Worm (Caenorhabditis elegans): Measurements from ENCODE around the gene fbxa-215.
A peak's percentile ranks its signal among the peaks of the same experiment; 100 is the strongest.

Gene fbxa-215

DNA sequence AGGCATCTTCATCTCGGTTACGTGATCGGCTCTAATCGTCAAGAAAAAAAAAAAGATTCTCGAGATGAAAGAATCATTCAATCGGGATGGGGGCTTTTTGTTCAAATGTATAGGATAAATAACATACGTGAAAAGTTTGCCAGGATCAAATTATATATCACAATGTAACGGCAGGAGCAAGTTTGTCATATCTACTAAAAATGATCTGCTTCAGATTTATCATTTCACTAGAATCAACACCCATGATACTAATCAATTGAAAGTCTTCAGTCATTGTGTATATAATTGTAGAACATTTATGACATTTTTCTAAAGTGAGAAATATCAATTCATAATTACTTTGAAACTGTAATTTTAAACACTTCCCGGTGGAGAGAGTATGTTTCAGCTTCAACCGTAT is 30.2 kb upstream of the fbxa-215 start:
- peak; percentile 3 for TF ChIP-seq nfya-1 (tag; optimal IDR thresholded peaks at IDR 0.05; ENCODE audit: insufficient read depth)
- TF ChIP-seq nhr-77 (tag; optimal IDR thresholded peaks at IDR 0.05) = no peak

DNA sequence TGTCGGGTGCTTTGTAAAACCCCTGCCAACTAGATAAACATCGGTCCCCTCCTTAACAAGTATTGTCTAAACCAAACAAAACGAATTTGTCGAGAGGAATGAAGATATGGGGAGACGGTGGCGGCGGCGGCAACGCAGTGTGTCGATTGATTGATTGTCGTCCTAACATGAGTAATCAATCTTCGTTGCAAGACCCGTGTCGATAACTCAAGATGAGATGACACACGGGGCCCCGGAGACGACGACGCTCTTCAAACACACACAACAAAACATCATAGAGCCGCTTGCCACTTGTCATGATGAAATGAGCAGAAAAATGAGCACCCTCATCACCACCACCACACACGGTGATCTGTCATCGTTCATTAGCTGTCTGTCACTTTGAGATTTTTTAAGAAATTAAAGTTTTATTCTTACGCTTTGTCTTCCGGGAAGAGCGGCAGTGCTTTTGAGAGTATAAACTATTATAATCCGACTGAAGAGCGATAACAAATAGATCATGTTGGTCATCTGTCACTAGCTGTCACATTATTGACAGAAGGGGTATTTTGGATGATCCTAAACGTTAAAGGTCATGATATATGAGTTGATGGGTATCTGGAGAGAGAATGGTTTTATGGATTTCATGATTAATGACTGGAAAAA is 29.1 kb upstream of the fbxa-215 start:
- TF ChIP-seq nfya-1 (tag; optimal IDR thresholded peaks at IDR 0.05; ENCODE audit: insufficient read depth) = peak; percentile 35
- TF ChIP-seq ceh-82 (tag; optimal IDR thresholded peaks at IDR 0.05) = no peak
- peak; percentile 99 for TF ChIP-seq lin-39 (tag; optimal IDR thresholded peaks at IDR 0.05)
- peak; percentile 1 for TF ChIP-seq snpc-4 (tag; optimal IDR thresholded peaks at IDR 0.05)
- TF ChIP-seq hmg-11 (tag; optimal IDR thresholded peaks at IDR 0.05) = peak; percentile 12
- TF ChIP-seq unc-62 (GFP tag; optimal IDR thresholded peaks at IDR 0.05) = peak; percentile 98
- TF ChIP-seq nhr-23 (tag; optimal IDR thresholded peaks at IDR 0.05) = no peak
- TF ChIP-seq elt-1 (tag; optimal IDR thresholded peaks at IDR 0.05) = peak; percentile 28
- peak; percentile 42 for TF ChIP-seq ceh-28 (tag; optimal IDR thresholded peaks at IDR 0.05)
- no peak for TF ChIP-seq nhr-43 (tag; optimal IDR thresholded peaks at IDR 0.05; ENCODE audit: poor library complexity, severe bottlenecking)
- no peak for TF ChIP-seq nhr-77 (tag; optimal IDR thresholded peaks at IDR 0.05)
- no peak for TF ChIP-seq ztf-11 (tag; optimal IDR thresholded peaks at IDR 0.05)

DNA sequence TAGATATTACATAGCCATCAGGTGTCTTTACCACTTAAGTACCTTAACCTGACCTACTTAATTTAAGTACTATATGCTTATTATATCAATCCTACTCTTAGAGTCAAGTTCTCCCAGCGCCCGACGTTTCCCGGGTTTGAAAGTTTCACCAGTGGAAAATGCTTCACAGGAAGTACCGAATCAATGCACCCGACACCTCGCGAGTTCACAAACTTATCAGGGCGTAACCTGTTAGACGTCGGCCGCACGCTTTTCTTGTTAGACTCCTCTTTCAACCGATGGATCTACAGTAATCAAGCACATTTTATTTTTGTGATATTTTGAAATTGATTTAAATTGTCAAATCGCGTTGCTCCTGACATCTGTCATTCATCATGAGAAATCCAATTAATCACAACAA is 28.6 kb upstream of the fbxa-215 start:
- TF ChIP-seq R02D3.7 (tag; optimal IDR thresholded peaks at IDR 0.05) (no peak), snpc-4 (tag; optimal IDR thresholded peaks at IDR 0.05) (no peak), nhr-77 (tag; optimal IDR thresholded peaks at IDR 0.05) (no peak), sea-2 (GFP tag; optimal IDR thresholded peaks at IDR 0.05) (no peak), egl-27 (tag; optimal IDR thresholded peaks at IDR 0.05) (no peak)

DNA sequence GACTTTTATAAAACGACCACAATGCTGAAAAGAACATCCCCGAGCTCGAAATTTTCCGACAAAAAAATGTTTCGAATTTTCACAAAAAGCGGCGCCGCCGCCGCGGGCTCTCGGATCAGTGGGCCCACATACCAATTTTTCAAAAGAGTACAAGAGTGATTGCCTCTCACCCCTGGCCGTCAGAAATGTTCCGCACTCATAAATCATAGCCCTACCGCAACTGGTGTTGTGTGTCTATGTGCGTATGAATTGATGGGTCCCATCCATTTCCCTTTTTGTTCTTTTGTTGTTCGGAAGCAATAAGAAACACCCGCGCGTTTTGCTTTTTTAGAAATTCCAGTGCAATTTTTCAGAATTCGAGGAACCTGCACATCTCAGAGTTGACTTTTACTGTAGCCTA is 27.9 kb upstream of the fbxa-215 start:
- no peak for TF ChIP-seq ZK546.5 (tag; optimal IDR thresholded peaks at IDR 0.05)
- TF ChIP-seq lsy-12 (tag; optimal IDR thresholded peaks at IDR 0.05) = no peak
- TF ChIP-seq lin-39 (tag; optimal IDR thresholded peaks at IDR 0.05) = peak; percentile 96
- no peak for TF ChIP-seq fkh-2 (tag; optimal IDR thresholded peaks at IDR 0.05)
- TF ChIP-seq fos-1 (tag; optimal IDR thresholded peaks at IDR 0.05) = no peak
- no peak for TF ChIP-seq lin-15B (tag; optimal IDR thresholded peaks at IDR 0.05)
- TF ChIP-seq nfya-1 (tag; optimal IDR thresholded peaks at IDR 0.05; ENCODE audit: insufficient read depth) = peak; percentile 37
- peak; percentile 85 for TF ChIP-seq unc-62 (GFP tag; optimal IDR thresholded peaks at IDR 0.05)
- no peak for TF ChIP-seq snpc-4 (tag; optimal IDR thresholded peaks at IDR 0.05)
- TF ChIP-seq sea-2 (GFP tag; optimal IDR thresholded peaks at IDR 0.05) = no peak
- peak; percentile 48 for TF ChIP-seq elt-1 (tag; optimal IDR thresholded peaks at IDR 0.05)
- no peak for TF ChIP-seq skn-1 (tag; optimal IDR thresholded peaks at IDR 0.05)
- no peak for TF ChIP-seq nhr-25 (tag; optimal IDR thresholded peaks at IDR 0.05)
- no peak for TF ChIP-seq egl-27 (tag; optimal IDR thresholded peaks at IDR 0.05)
- no peak for TF ChIP-seq nhr-77 (tag; optimal IDR thresholded peaks at IDR 0.05)
- no peak for TF ChIP-seq zag-1 (tag; optimal IDR thresholded peaks at IDR 0.05)
- TF ChIP-seq hmg-11 (tag; optimal IDR thresholded peaks at IDR 0.05) = peak; percentile 7
- TF ChIP-seq fkh-10 (GFP tag; optimal IDR thresholded peaks at IDR 0.05) = no peak
- TF ChIP-seq ceh-82 (tag; optimal IDR thresholded peaks at IDR 0.05) = no peak
- no peak for TF ChIP-seq nhr-67 (tag; optimal IDR thresholded peaks at IDR 0.05)

DNA sequence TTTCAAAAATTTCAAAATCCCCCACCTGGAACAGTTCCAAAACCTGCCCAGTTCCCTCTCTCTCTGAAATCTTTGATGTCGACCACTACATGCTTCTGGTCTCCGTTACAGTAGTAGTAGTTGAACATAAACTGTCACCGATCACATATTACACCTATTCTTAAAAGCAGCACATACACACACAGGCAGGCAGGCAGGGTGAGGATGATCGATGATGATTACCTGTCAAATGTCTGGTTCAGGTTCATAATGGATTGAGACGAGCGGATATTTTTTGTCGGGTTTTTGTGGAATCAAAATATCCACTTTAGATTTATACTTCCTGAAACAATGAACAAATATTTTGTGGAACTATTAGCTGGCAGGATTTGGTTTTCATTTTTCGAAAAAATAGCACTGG is 27.3 kb upstream of the fbxa-215 start:
- TF ChIP-seq ZK546.5 (tag; optimal IDR thresholded peaks at IDR 0.05) (no peak), fos-1 (tag; optimal IDR thresholded peaks at IDR 0.05) (no peak)

DNA sequence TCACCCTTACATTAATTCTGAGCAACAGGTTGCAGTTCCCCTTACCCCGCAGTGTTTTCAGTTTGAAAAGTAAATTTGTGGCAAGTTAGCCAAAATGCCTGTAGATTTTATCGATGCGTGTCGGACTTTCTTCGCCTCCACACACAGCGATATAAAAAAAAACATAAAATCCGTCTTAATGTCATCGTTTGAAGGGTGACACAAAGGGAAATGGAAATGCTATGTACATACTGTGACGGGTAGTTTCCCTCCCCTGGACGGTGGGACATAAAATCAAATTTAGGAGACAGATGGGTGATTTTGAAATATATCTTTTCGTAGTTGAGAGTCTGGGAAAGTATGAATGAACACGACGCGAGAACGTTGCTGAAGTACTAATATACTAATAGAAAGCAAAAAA is 25.8 kb upstream of the fbxa-215 start:
- TF ChIP-seq daf-12 (tag; optimal IDR thresholded peaks at IDR 0.05) (no peak), egl-5 (tag; optimal IDR thresholded peaks at IDR 0.05) (peak; percentile 79), nhr-11 (tag; optimal IDR thresholded peaks at IDR 0.05) (no peak), zag-1 (tag; optimal IDR thresholded peaks at IDR 0.05) (no peak), nhr-25 (tag; optimal IDR thresholded peaks at IDR 0.05) (no peak)

DNA sequence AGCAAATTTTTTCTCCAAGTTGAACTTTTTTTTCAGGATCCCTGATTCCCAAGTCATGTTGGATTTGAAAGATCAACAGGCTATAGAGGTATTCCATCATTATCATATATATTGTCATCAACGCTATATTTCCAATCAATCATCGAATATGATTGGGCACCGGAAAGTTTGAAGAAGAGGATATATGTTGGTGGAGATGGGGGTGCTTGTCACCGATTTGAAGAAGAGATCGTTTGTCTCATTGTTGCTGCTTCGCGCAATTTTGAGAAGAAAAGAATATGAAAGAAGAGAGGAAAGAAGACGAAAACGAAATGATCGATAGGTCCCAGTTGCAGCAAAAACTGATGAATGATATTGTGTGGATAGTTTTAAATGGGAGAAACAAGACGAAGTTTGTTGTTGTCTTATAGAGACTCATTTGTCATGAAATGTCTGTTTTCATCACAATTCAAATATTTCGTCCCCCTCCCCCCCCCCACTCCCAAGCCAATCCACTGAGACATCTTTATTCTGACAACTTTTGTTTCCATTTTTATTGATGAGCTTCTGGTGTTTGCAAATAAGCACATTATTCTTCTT is 22.7 kb upstream of the fbxa-215 start, which contains the start of gene T23G4.2:
Gene T23G4.2 (minus strand): TSS at position 255 of the 579 bp plus-strand sequence.
- no peak for TF ChIP-seq fos-1 (tag; optimal IDR thresholded peaks at IDR 0.05)
- peak; percentile 77 for TF ChIP-seq lin-39 (tag; optimal IDR thresholded peaks at IDR 0.05)
- TF ChIP-seq ceh-28 (tag; optimal IDR thresholded peaks at IDR 0.05) = peak; percentile 15
- peak; percentile 76 for TF ChIP-seq unc-62 (GFP tag; optimal IDR thresholded peaks at IDR 0.05)

Measured in whole organism, L3 larva.